Worm (Caenorhabditis elegans) whole organism, young adult: ENCODE data around the gene ZK177.1.
A peak's percentile ranks its signal among the peaks of the same experiment; 100 is the strongest.

ENCODE experiments used
- B0035.1 ChIP-seq: sonication (generic microtip); optimal IDR thresholded peaks from 2 replicates; lab custom pipeline; 2016; ENCODE audit warnings: missing genetic modification characterization, mild to moderate bottlenecking, missing compliant biosample characterization, missing genotype, missing genetic modification reagents
- C06A6.2 ChIP-seq: fragments of 200-800 bp; sonication (Bioruptor generic); conservative IDR thresholded peaks from 2 replicates; pipeline ENCODE4 v1.3.6; 2022; ENCODE audit warnings: missing genetic modification characterization, missing compliant biosample characterization
- F10E7.11 ChIP-seq: sonication (generic microtip); optimal IDR thresholded peaks from 2 replicates; lab custom pipeline; 2017; ENCODE audit warnings: mild to moderate bottlenecking, missing genetic modification characterization, moderate library complexity, missing compliant biosample characterization
- F22D6.2 ChIP-seq: sonication (generic microtip); optimal IDR thresholded peaks from 2 replicates; lab custom pipeline; 2016; ENCODE audit warnings: mild to moderate bottlenecking, missing genetic modification characterization, missing compliant biosample characterization
- F23B12.7 ChIP-seq: sonication (generic microtip); optimal IDR thresholded peaks from 2 replicates; lab custom pipeline; 2017; ENCODE audit warnings: missing genetic modification characterization, mild to moderate bottlenecking, missing compliant biosample characterization, antibody characterized with exemption, moderate library complexity; ENCODE audit not compliant: insufficient read depth
- F33H1.4 ChIP-seq: fragments of 200-800 bp; sonication (Bioruptor generic); IDR thresholded peaks from 2 replicates; pipeline ENCODE4 v1.3.6; 2022; ENCODE audit warnings: missing genetic modification reagents, missing genetic modification characterization, missing compliant biosample characterization
- F55B11.4 ChIP-seq: sonication (generic microtip); optimal IDR thresholded peaks from 2 replicates; lab custom pipeline; 2016; ENCODE audit warnings: missing compliant biosample characterization, missing genetic modification characterization, borderline replicate concordance; ENCODE audit not compliant: insufficient read depth
- F57A8.1 ChIP-seq: fragments of 200-800 bp; sonication (Bioruptor generic); optimal IDR thresholded peaks from 2 replicates; lab custom pipeline; 2018; ENCODE audit warnings: mild to moderate bottlenecking, missing genetic modification characterization, moderate library complexity, missing compliant biosample characterization
- F57C9.4 ChIP-seq: sonication (generic microtip); optimal IDR thresholded peaks from 2 replicates; lab custom pipeline; 2017; ENCODE audit warnings: mild to moderate bottlenecking, missing genetic modification characterization, missing compliant biosample characterization
- K11D2.4 ChIP-seq: fragments of 200-800 bp; sonication (Bioruptor generic); IDR thresholded peaks from 2 replicates; pipeline ENCODE4 v1.3.6; 2022; ENCODE audit warnings: missing genetic modification reagents, missing genetic modification characterization, missing compliant biosample characterization
- Y53G8AR.9 ChIP-seq: fragments of 200-800 bp; sonication (Bioruptor generic); conservative IDR thresholded peaks from 2 replicates; pipeline ENCODE4 v1.3.6; 2022; ENCODE audit warnings: missing genetic modification reagents, missing genetic modification characterization, missing compliant biosample characterization
- ZK185.1 ChIP-seq: sonication (generic microtip); optimal IDR thresholded peaks from 2 replicates; lab custom pipeline; 2016; ENCODE audit warnings: mild to moderate bottlenecking, missing genetic modification characterization, missing compliant biosample characterization; ENCODE audit not compliant: poor library complexity, severe bottlenecking
- ama-1 ChIP-seq, 3 experiments: fragments of 150-350 bp in 1 of 3; sonication (generic microtip) in 2 of 3; optimal IDR thresholded peaks; 2 replicates each; lab custom pipeline; 2014 to 2018; ENCODE audit warnings: missing biosample characterization in 2 of 3, missing genetic modification characterization in 2 of 3, missing genetic modification reagents in 2 of 3
- ceh-40 ChIP-seq: fragments of 200-800 bp; sonication (Bioruptor generic); IDR thresholded peaks from 2 replicates; pipeline ENCODE4 v1.3.6; 2022; ENCODE audit warnings: missing genetic modification characterization, missing compliant biosample characterization
- ceh-79 ChIP-seq: sonication (generic microtip); optimal IDR thresholded peaks from 2 replicates; lab custom pipeline; 2017; ENCODE audit warnings: mild to moderate bottlenecking, missing genetic modification characterization, missing compliant biosample characterization
- die-1 ChIP-seq: sonication (generic microtip); optimal IDR thresholded peaks from 2 replicates; lab custom pipeline; 2016; ENCODE audit warnings: missing genotype, mild to moderate bottlenecking, missing genetic modification characterization, missing compliant biosample characterization
- dpff-1 ChIP-seq: sonication (generic microtip); optimal IDR thresholded peaks from 2 replicates; lab custom pipeline; 2017; ENCODE audit warnings: mild to moderate bottlenecking, missing genetic modification characterization, missing compliant biosample characterization
- ets-4 ChIP-seq: fragments of 200-800 bp; sonication (Bioruptor generic); optimal IDR thresholded peaks from 2 replicates; lab custom pipeline; 2018; ENCODE audit warnings: mild to moderate bottlenecking, missing genetic modification characterization, missing compliant biosample characterization
- gei-17 ChIP-seq: fragments of 200-800 bp; sonication (Bioruptor generic); optimal IDR thresholded peaks from 2 replicates; lab custom pipeline; 2018; ENCODE audit warnings: mild to moderate bottlenecking, missing genetic modification characterization, missing compliant biosample characterization
- him-1 ChIP-seq: sonication (generic microtip); optimal IDR thresholded peaks from 2 replicates; lab custom pipeline; 2016; ENCODE audit warnings: missing genotype, missing genetic modification reagents, missing genetic modification characterization, missing compliant biosample characterization
- hlh-12 ChIP-seq: sonication (generic microtip); optimal IDR thresholded peaks from 2 replicates; lab custom pipeline; 2016; ENCODE audit warnings: missing genetic modification characterization, missing compliant biosample characterization
- hrde-1 ChIP-seq: sonication (generic microtip); optimal IDR thresholded peaks from 2 replicates; lab custom pipeline; 2016; ENCODE audit warnings: missing genetic modification characterization, mild to moderate bottlenecking, missing compliant biosample characterization, moderate library complexity, missing genotype, missing genetic modification reagents, borderline replicate concordance
- hsf-1 ChIP-seq: fragments of 200-800 bp; sonication (Bioruptor generic); IDR thresholded peaks from 2 replicates; pipeline ENCODE4 v1.3.6; 2022; ENCODE audit warnings: missing genetic modification reagents, missing genetic modification characterization, missing compliant biosample characterization
- let-607 ChIP-seq, 2 experiments: fragments of 200-800 bp in 1 of 2; sonication (Bioruptor generic) in 1 of 2; sonication (generic microtip) in 1 of 2; optimal IDR thresholded peaks; 2 replicates each; lab custom pipeline; 2016 to 2018; ENCODE audit warnings: mild to moderate bottlenecking in 2 of 2, missing compliant biosample characterization in 2 of 2, missing genetic modification characterization in 2 of 2, moderate library complexity in 2 of 2, missing genotype in 1 of 2
- lin-35 ChIP-seq, 3 experiments: fragments of 150-350 bp in 2 of 3; sonication (generic microtip) in 1 of 3; optimal IDR thresholded peaks; 2 replicates each; lab custom pipeline; 2014 to 2018; ENCODE audit warnings: missing biosample characterization in 3 of 3, missing genetic modification characterization in 3 of 3, missing genetic modification reagents in 3 of 3
- lir-1 ChIP-seq: fragments of 200-800 bp; sonication (Bioruptor generic); conservative IDR thresholded peaks from 2 replicates; pipeline ENCODE4 v1.3.6; 2022; ENCODE audit warnings: missing genetic modification reagents, missing genetic modification characterization, missing compliant biosample characterization
- madf-10 ChIP-seq: sonication (generic microtip); optimal IDR thresholded peaks from 2 replicates; lab custom pipeline; 2016; ENCODE audit warnings: mild to moderate bottlenecking, missing genetic modification characterization, missing compliant biosample characterization
- madf-6 ChIP-seq: fragments of 200-800 bp; sonication (Bioruptor generic); IDR thresholded peaks from 2 replicates; pipeline ENCODE4 v1.3.6; 2022; ENCODE audit warnings: missing genetic modification reagents, missing genetic modification characterization, missing compliant biosample characterization
- mcd-1 ChIP-seq: fragments of 200-800 bp; sonication (Bioruptor generic); IDR thresholded peaks from 2 replicates; pipeline ENCODE4 v1.3.6; 2022; ENCODE audit warnings: missing genetic modification reagents, missing genetic modification characterization, missing compliant biosample characterization
- mel-28 ChIP-seq: sonication (generic microtip); optimal IDR thresholded peaks from 2 replicates; lab custom pipeline; 2016; ENCODE audit warnings: borderline replicate concordance, mild to moderate bottlenecking, missing genetic modification characterization, missing compliant biosample characterization
- mxl-1 ChIP-seq: sonication (generic microtip); optimal IDR thresholded peaks from 2 replicates; lab custom pipeline; 2016; ENCODE audit warnings: missing genetic modification characterization, missing compliant biosample characterization
- nfya-1 ChIP-seq: sonication (generic microtip); optimal IDR thresholded peaks from 2 replicates; lab custom pipeline; 2017; ENCODE audit warnings: antibody characterized with exemption, missing compliant biosample characterization, missing genetic modification characterization, borderline replicate concordance; ENCODE audit not compliant: insufficient read depth
- nhr-179 ChIP-seq: sonication (generic microtip); optimal IDR thresholded peaks from 2 replicates; lab custom pipeline; 2016; ENCODE audit warnings: mild to moderate bottlenecking, missing genetic modification characterization, missing compliant biosample characterization
- rcor-1 ChIP-seq: fragments of 200-800 bp; sonication (Bioruptor generic); IDR thresholded peaks from 2 replicates; pipeline ENCODE4 v1.3.6; 2022; ENCODE audit warnings: missing genetic modification reagents, missing genetic modification characterization, missing compliant biosample characterization
- rec-8 ChIP-seq, 2 experiments: sonication (generic microtip); optimal IDR thresholded peaks; 2 replicates each; lab custom pipeline; 2016; ENCODE audit warnings: mild to moderate bottlenecking in 2 of 2, missing genetic modification characterization in 2 of 2, missing genetic modification reagents in 2 of 2, missing genotype in 2 of 2, missing biosample characterization in 1 of 2, missing compliant biosample characterization in 1 of 2, moderate library complexity in 1 of 2
- rpc-1 ChIP-seq, 2 experiments: fragments of 150-350 bp in 1 of 2; sonication (generic microtip) in 1 of 2; optimal IDR thresholded peaks; 2 replicates each; lab custom pipeline; 2014 to 2018; ENCODE audit warnings: missing biosample characterization in 1 of 2, missing genetic modification characterization in 1 of 2, missing genetic modification reagents in 1 of 2, missing genotype in 1 of 2
- snpc-4 ChIP-seq, 5 experiments: fragments of 150-350 bp in 1 of 5; sonication (generic microtip) in 4 of 5; optimal IDR thresholded peaks; 2 replicates each; lab custom pipeline; 2014 to 2018; ENCODE audit warnings: missing genetic modification characterization in 5 of 5, missing biosample characterization in 3 of 5, antibody characterized with exemption in 2 of 5, mild to moderate bottlenecking in 2 of 5, missing compliant biosample characterization in 2 of 5, missing genotype in 2 of 5, moderate library complexity in 2 of 5, missing genetic modification reagents in 1 of 5
- sptf-2 ChIP-seq: fragments of 200-800 bp; sonication (Bioruptor generic); optimal IDR thresholded peaks from 2 replicates; lab custom pipeline; 2018; ENCODE audit warnings: mild to moderate bottlenecking, missing genetic modification characterization, missing compliant biosample characterization
- tbp1 ChIP-seq: fragments of 200-800 bp; sonication (Bioruptor generic); optimal IDR thresholded peaks from 2 replicates; lab custom pipeline; 2018; ENCODE audit warnings: mild to moderate bottlenecking, missing genetic modification characterization, missing compliant biosample characterization
- ztf-22 ChIP-seq: fragments of 200-800 bp; sonication (Bioruptor generic); optimal IDR thresholded peaks from 2 replicates; lab custom pipeline; 2018; ENCODE audit warnings: mild to moderate bottlenecking, missing genetic modification characterization, moderate library complexity, missing compliant biosample characterization
- ztf-26 ChIP-seq: sonication (generic microtip); optimal IDR thresholded peaks from 2 replicates; lab custom pipeline; 2017; ENCODE audit warnings: missing genetic modification characterization, missing compliant biosample characterization

Gene ZK177.1

DNA sequence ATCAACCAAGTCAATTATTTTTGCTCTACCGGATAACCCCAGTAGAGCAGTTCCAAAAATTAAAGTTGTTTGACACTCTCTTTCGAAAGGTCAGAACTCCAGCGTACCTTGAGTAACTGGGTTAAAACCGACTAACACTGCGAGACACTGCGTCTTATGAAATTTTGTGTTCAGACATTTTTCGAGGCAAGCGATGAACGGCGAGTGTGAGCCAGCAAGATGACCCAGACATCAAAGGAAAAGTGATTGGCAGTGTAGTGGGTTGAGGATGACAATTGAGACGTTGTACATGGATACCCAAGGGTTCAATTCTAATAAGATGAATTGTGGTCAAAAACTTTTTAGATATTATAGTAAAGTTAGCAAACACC, 16.2 kb downstream of the ZK177.1 start (continued):
- TF ChIP-seq mel-28 (tag; lab: Kevin White, UChicago) (no peak), F22D6.2 (tag; lab: Kevin White, UChicago) (peak; percentile 32), hlh-12 (no peak), dpff-1 (tag; lab: Kevin White, UChicago) (no peak), madf-10 (tag; lab: Kevin White, UChicago) (no peak), snpc-4 (GFP tag; optimal IDR thresholded peaks at IDR 0.05; lab: Kevin White, UChicago) (peak; percentile 93), snpc-4 (tag; optimal IDR thresholded peaks at IDR 0.05; lab: Kevin White, UChicago) (peak; percentile 98 to 99 (median 98)), rec-8 (tag; optimal IDR thresholded peaks at IDR 0.05; lab: Kevin White, UChicago) (no peak), him-1 (tag; lab: Kevin White, UChicago) (no peak), mxl-1 (tag; lab: Kevin White, UChicago) (no peak), mcd-1 (GFP tag; lab: Robert Waterston, UW) (peak; percentile 61), ama-1 (optimal IDR thresholded peaks at IDR 0.05; lab: Kevin White, UChicago) (peak; percentile 98), ama-1 (GFP tag; optimal IDR thresholded peaks at IDR 0.05; lab: Kevin White, UChicago) (no peak), die-1 (no peak), F33H1.4 (GFP tag; lab: Robert Waterston, UW) (no peak), lir-1 (GFP tag; lab: Robert Waterston, UW) (no peak), sptf-2 (GFP tag; lab: Kevin White, UChicago) (no peak), lin-35 (GFP tag; optimal IDR thresholded peaks at IDR 0.05; lab: Kevin White, UChicago) (no peak), nfya-1 (tag; lab: Kevin White, UChicago) (no peak), Y53G8AR.9 (GFP tag; lab: Robert Waterston, UW) (peak; percentile 37), rcor-1 (GFP tag; lab: Robert Waterston, UW) (peak; percentile 31; the same call in 1 of the 2 replicates), K11D2.4 (GFP tag; lab: Robert Waterston, UW) (peak; percentile 62; the same call in 1 of the 2 replicates), gei-17 (GFP tag; lab: Kevin White, UChicago) (no peak), hsf-1 (GFP tag; lab: Robert Waterston, UW) (peak; percentile 11; the same call in 1 of the 2 replicates), tbp1 (GFP tag; lab: Kevin White, UChicago) (peak; percentile 74), hrde-1 (tag; lab: Kevin White, UChicago) (no peak), F57A8.1 (GFP tag; lab: Kevin White, UChicago) (no peak), B0035.1 (tag; lab: Kevin White, UChicago) (no peak), nhr-179 (tag; lab: Kevin White, UChicago) (no peak), ztf-22 (GFP tag; lab: Kevin White, UChicago) (peak; percentile 50), C06A6.2 (GFP tag; lab: Robert Waterston, UW) (peak; percentile 78), rpc-1 (optimal IDR thresholded peaks at IDR 0.05; lab: Kevin White, UChicago) (no peak), rpc-1 (tag; optimal IDR thresholded peaks at IDR 0.05; lab: Kevin White, UChicago) (no peak), madf-6 (GFP tag; lab: Robert Waterston, UW) (peak; percentile 30; the same call in 1 of the 2 replicates), F23B12.7 (peak; percentile 25), F55B11.4 (no peak), F10E7.11 (tag; lab: Kevin White, UChicago) (no peak)

- TF ChIP-seq ets-4 (GFP tag; lab: Kevin White, UChicago): no peak
- no peak for TF ChIP-seq ceh-79 (tag; lab: Kevin White, UChicago)
- no peak for TF ChIP-seq nhr-179 (tag; lab: Kevin White, UChicago)
- TF ChIP-seq let-607 (tag; optimal IDR thresholded peaks at IDR 0.05; lab: Kevin White, UChicago): no peak
- TF ChIP-seq ztf-26 (tag; lab: Kevin White, UChicago): no peak
- TF ChIP-seq ceh-40 (GFP tag; lab: Robert Waterston, UW): no peak
- no peak for TF ChIP-seq F57C9.4 (tag; lab: Kevin White, UChicago)
- peak; percentile 29 for TF ChIP-seq ZK185.1 (tag; lab: Kevin White, UChicago)
- TF ChIP-seq, all 124 proteins: peak for 1
Observed at ce11 chrII:5544764-5545163, 16.8 kb downstream of the ZK177.1 start, which contains the start of gene ins-13. Gene ins-13 (minus strand): TSS chrII:5544864.
